Fruit fly (Drosophila melanogaster) whole organism, prepupa: ENCODE data around the gene CG34159.

Experiments
- CG10669 ChIP-seq: fragments of 200-800 bp; sonication (Bioruptor generic); optimal IDR thresholded peaks from 3 replicates; lab custom pipeline; 2018; ENCODE audit warnings: missing biosample characterization, mild to moderate bottlenecking, missing genetic modification characterization, moderate library complexity
- CG11294 ChIP-seq: fragments of 200-800 bp; sonication (Bioruptor generic); IDR thresholded peaks from 2 replicates; pipeline ENCODE4 v1.3.6; 2022; ENCODE audit warnings: missing biosample characterization, missing genetic modification characterization
- CG15336 ChIP-seq: fragments of 200-800 bp; sonication (Bioruptor generic); IDR thresholded peaks from 2 replicates; pipeline ENCODE4 v1.3.6; 2022; ENCODE audit warnings: missing biosample characterization, missing genetic modification characterization
- CG1621 ChIP-seq: fragments of 200-800 bp; sonication (Bioruptor generic); optimal IDR thresholded peaks from 3 replicates; lab custom pipeline; 2018; ENCODE audit warnings: missing biosample characterization, mild to moderate bottlenecking, missing genetic modification characterization
- CG31627 ChIP-seq: fragments of 200-800 bp; sonication (Bioruptor generic); optimal IDR thresholded peaks from 3 replicates; lab custom pipeline; 2016; ENCODE audit warnings: missing biosample characterization, missing genetic modification characterization
- CG32006 ChIP-seq: fragments of 200-800 bp; sonication (Bioruptor generic); optimal IDR thresholded peaks from 3 replicates; lab custom pipeline; 2017; ENCODE audit warnings: missing biosample characterization, mild to moderate bottlenecking, missing genetic modification characterization
- CG34406 ChIP-seq: fragments of 200-800 bp; sonication (Bioruptor generic); optimal IDR thresholded peaks from 3 replicates; lab custom pipeline; 2016; ENCODE audit warnings: missing biosample characterization, missing genetic modification characterization
- CG6163 ChIP-seq: fragments of 200-800 bp; sonication (Bioruptor generic); IDR thresholded peaks from 3 replicates; pipeline ENCODE4 v1.3.6; 2022; ENCODE audit warnings: missing biosample characterization, missing genetic modification characterization
- CG6792 ChIP-seq: fragments of 200-800 bp; sonication (Bioruptor generic); optimal IDR thresholded peaks from 3 replicates; lab custom pipeline; 2016; ENCODE audit warnings: missing biosample characterization, missing genetic modification characterization
- CG6854 ChIP-seq: fragments of 200-800 bp; sonication (Bioruptor generic); optimal IDR thresholded peaks from 2 replicates; lab custom pipeline; 2017; ENCODE audit warnings: missing biosample characterization, mild to moderate bottlenecking, missing genetic modification characterization
- CG7368 ChIP-seq: fragments of 200-800 bp; sonication (Bioruptor generic); optimal IDR thresholded peaks from 3 replicates; lab custom pipeline; 2016; ENCODE audit warnings: missing biosample characterization, missing genetic modification characterization
- CG8119 ChIP-seq: fragments of 200-800 bp; sonication (Bioruptor generic); IDR thresholded peaks from 3 replicates; pipeline ENCODE4 v1.3.6; 2022; ENCODE audit warnings: missing biosample characterization, missing genetic modification characterization
- CG8319 ChIP-seq: fragments of 200-800 bp; sonication (Bioruptor generic); optimal IDR thresholded peaks from 3 replicates; lab custom pipeline; 2016; ENCODE audit warnings: missing biosample characterization, missing genetic modification characterization
- CG8632 ChIP-seq: fragments of 200-800 bp; sonication (Bioruptor generic); optimal IDR thresholded peaks from 3 replicates; lab custom pipeline; 2016; ENCODE audit warnings: missing biosample characterization, missing genetic modification characterization
- Eip75B ChIP-seq: fragments of 200-800 bp; sonication (Bioruptor generic); optimal IDR thresholded peaks from 3 replicates; lab custom pipeline; 2016; ENCODE audit warnings: missing biosample characterization, missing genetic modification characterization
- Eip78C ChIP-seq: fragments of 200-800 bp; sonication (Bioruptor generic); peaks from one replicate; lab custom pipeline; 2016; ENCODE audit warnings: missing biosample characterization, missing genetic modification characterization
- Eip93F ChIP-seq: fragments of 200-800 bp; sonication (Bioruptor generic); optimal IDR thresholded peaks from 2 replicates; lab custom pipeline; 2016; ENCODE audit warnings: missing biosample characterization, mild to moderate bottlenecking, missing genetic modification characterization
- Ets21C ChIP-seq: fragments of 200-800 bp; sonication (Bioruptor generic); optimal IDR thresholded peaks from 3 replicates; lab custom pipeline; 2016; ENCODE audit warnings: missing biosample characterization, missing genetic modification characterization
- Ets96B ChIP-seq: fragments of 200-800 bp; optimal IDR thresholded peaks from 2 replicates; lab custom pipeline; 2019; ENCODE audit warnings: missing biosample characterization, mild to moderate bottlenecking, missing genetic modification characterization, moderate library complexity
- Hr39 ChIP-seq: fragments of 200-800 bp; sonication (Bioruptor generic); optimal IDR thresholded peaks from 2 replicates; lab custom pipeline; 2016; ENCODE audit warnings: missing biosample characterization, missing genetic modification characterization
- Lpt ChIP-seq: fragments of 200-800 bp; sonication (Bioruptor generic); optimal IDR thresholded peaks from 3 replicates; lab custom pipeline; 2016; ENCODE audit warnings: missing biosample characterization, missing genetic modification characterization
- Met ChIP-seq: fragments of 200-800 bp; sonication (Bioruptor generic); optimal IDR thresholded peaks from 3 replicates; lab custom pipeline; 2016; ENCODE audit warnings: missing biosample characterization, missing genetic modification characterization
- Smox ChIP-seq: fragments of 200-800 bp; sonication (Bioruptor generic); optimal IDR thresholded peaks from 3 replicates; lab custom pipeline; 2016; ENCODE audit warnings: missing biosample characterization, missing genetic modification characterization
- achi ChIP-seq: fragments of 200-800 bp; sonication (Bioruptor generic); optimal IDR thresholded peaks from 3 replicates; lab custom pipeline; 2016; ENCODE audit warnings: missing biosample characterization, missing genetic modification characterization
- dsx ChIP-seq: fragments of 200-800 bp; optimal IDR thresholded peaks from 3 replicates; lab custom pipeline; 2019; ENCODE audit warnings: missing biosample characterization, mild to moderate bottlenecking, missing genetic modification characterization, moderate library complexity; ENCODE audit not compliant: poor library complexity, severe bottlenecking
- eg ChIP-seq: fragments of 200-800 bp; sonication (Bioruptor generic); IDR thresholded peaks from 3 replicates; pipeline ENCODE4 v1.3.6; 2022; ENCODE audit warnings: missing biosample characterization, missing genetic modification characterization
- esn ChIP-seq: fragments of 200-800 bp; sonication (Bioruptor generic); optimal IDR thresholded peaks from 2 replicates; lab custom pipeline; 2016; ENCODE audit warnings: missing biosample characterization, mild to moderate bottlenecking, missing genetic modification characterization, moderate library complexity
- fd59A ChIP-seq: fragments of 200-800 bp; sonication (Bioruptor generic); optimal IDR thresholded peaks from 2 replicates; lab custom pipeline; 2017; ENCODE audit warnings: missing biosample characterization, mild to moderate bottlenecking, missing genetic modification characterization, missing genetic modification reagents
- fkh ChIP-seq: fragments of 200-800 bp; sonication (Bioruptor generic); optimal IDR thresholded peaks from 3 replicates; lab custom pipeline; 2017; ENCODE audit warnings: missing biosample characterization, mild to moderate bottlenecking, missing genetic modification characterization, moderate library complexity
- net ChIP-seq: fragments of 200-800 bp; sonication (Bioruptor generic); optimal IDR thresholded peaks from 3 replicates; lab custom pipeline; 2016; ENCODE audit warnings: missing biosample characterization, missing genetic modification characterization
- pdm3 ChIP-seq: fragments of 200-800 bp; sonication (Bioruptor generic); optimal IDR thresholded peaks from 3 replicates; lab custom pipeline; 2016; ENCODE audit warnings: missing biosample characterization, missing genetic modification characterization
- ss ChIP-seq, 2 experiments: fragments of 200-800 bp; sonication (Bioruptor generic); optimal IDR thresholded peaks; 2 replicates in 1 of 2; 3 replicates in 1 of 2; lab custom pipeline; 2017 to 2018; ENCODE audit warnings: mild to moderate bottlenecking in 2 of 2, missing biosample characterization in 2 of 2, missing genetic modification characterization in 2 of 2, moderate library complexity in 1 of 2
- vri ChIP-seq: fragments of 200-800 bp; sonication (Bioruptor generic); optimal IDR thresholded peaks from 3 replicates; lab custom pipeline; 2016; ENCODE audit warnings: missing biosample characterization, mild to moderate bottlenecking, missing genetic modification characterization

Gene CG34159

DNA sequence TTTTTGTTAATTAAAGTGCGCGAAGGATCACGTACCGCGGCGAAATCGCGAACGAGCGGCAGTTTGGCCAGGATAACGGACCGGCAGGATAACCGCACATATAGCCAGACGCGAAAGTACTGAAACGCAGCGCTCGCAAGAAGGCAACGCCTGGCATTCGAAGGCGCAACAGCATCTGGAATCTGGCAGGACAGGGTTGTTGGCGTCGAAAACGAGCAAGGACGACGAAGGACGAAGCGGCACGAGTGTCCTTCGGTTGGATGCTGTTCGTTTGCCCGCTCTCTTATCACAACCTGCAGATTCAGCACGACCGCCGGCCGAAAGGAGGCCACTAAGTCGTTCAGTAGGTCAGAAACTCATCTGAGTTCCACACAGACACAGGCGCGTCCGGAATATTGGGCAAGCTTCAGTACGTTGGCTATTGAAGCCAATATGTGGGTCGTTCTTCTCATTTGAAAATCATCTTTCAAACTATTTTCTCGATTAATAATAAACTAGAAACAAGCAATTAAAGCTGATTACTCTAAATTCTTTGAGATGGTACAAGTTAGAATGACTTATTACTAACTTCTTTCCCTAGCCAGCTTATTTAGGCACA, 23.8 kb downstream of the CG34159 start, which contains the start of gene CG44153:
Gene CG44153, minus strand, starts transcription at position 75 of the 598 bp plus-strand sequence.
- TF ChIP-seq CG32006 (no peak), Ets21C (GFP tag; lab: Kevin White, UChicago) (no peak), CG31627 (GFP tag; lab: Kevin White, UChicago) (no peak), Hr39 (GFP tag; lab: Kevin White, UChicago) (no peak), eg (GFP tag; lab: Robert Waterston, UW) (no peak), CG15336 (GFP tag; lab: Robert Waterston, UW) (no peak), CG34406 (GFP tag; lab: Kevin White, UChicago) (no peak), Met (GFP tag; lab: Kevin White, UChicago) (no peak), CG8632 (no peak), Smox (GFP tag; lab: Kevin White, UChicago) (no peak), CG10669 (no peak), pdm3 (GFP tag; lab: Kevin White, UChicago) (no peak), Eip93F (GFP tag; lab: Kevin White, UChicago) (no peak), Lpt (GFP tag; lab: Kevin White, UChicago) (no peak), Ets96B (tag; lab: Kevin White, UChicago) (no peak), Eip75B (GFP tag; lab: Kevin White, UChicago) (no peak), CG6163 (GFP tag; lab: Robert Waterston, UW) (no peak)
- TF ChIP-seq, all 60 proteins: peak for 0

- no peak for TF ChIP-seq Eip78C (GFP tag; lab: Kevin White, UChicago)
These were observed 31.7 kb downstream of the CG34159 start, which contains the start of gene CG13137 for dm6 chr2L:10172402-10172801. Gene CG13137, plus strand, starts transcription at chr2L:10172702.

- TF ChIP-seq vri (GFP tag; lab: Kevin White, UChicago) (no peak), esn (GFP tag; lab: Kevin White, UChicago) (no peak), CG8119 (GFP tag; lab: Robert Waterston, UW) (no peak), CG31627 (GFP tag; lab: Kevin White, UChicago) (no peak), Hr39 (GFP tag; lab: Kevin White, UChicago) (no peak), achi (GFP tag; lab: Kevin White, UChicago) (no peak), CG6792 (GFP tag; lab: Kevin White, UChicago) (no peak), CG15336 (GFP tag; lab: Robert Waterston, UW) (no peak), CG11294 (GFP tag; lab: Robert Waterston, UW) (no peak), CG6854 (GFP tag; lab: Kevin White, UChicago) (no peak), fd59A (GFP tag; lab: Kevin White, UChicago) (no peak), dsx (GFP tag; lab: Kevin White, UChicago) (no peak), CG8319 (no peak), ss (GFP tag; optimal IDR thresholded peaks at IDR 0.05; lab: Kevin White, UChicago) (no peak), CG7368 (GFP tag; lab: Kevin White, UChicago) (no peak), net (GFP tag; lab: Kevin White, UChicago) (no peak), Eip93F (GFP tag; lab: Kevin White, UChicago) (no peak), CG6163 (GFP tag; lab: Robert Waterston, UW) (no peak), fkh (GFP tag; lab: Kevin White, UChicago) (no peak), CG1621 (tag; lab: Kevin White, UChicago) (no peak)
These were observed 49.7 kb downstream of the CG34159 start for dm6 chr2L:10154395-10154794.
